Fruit fly (Drosophila melanogaster) S2 (cell line): ENCODE measurements around the gene CG32817.

Experiments used
- CG8478 ChIP-seq: fragments of >200 bp; optimal IDR thresholded peaks from 2 replicates; lab custom pipeline; 2018
- CTCF ChIP-seq, 2 experiments: fragments of >200 bp; optimal IDR thresholded peaks; 2 replicates each; lab custom pipeline; 2018

The CG32817 gene

dm6 chrX:478766-479165, at the start of gene CG32817:
CG32817 (plus strand) TSS chrX:479066.
- TF ChIP-seq CG8478 (lab: Kevin White, UChicago) (no peak), CTCF (optimal IDR thresholded peaks at IDR 0.05; lab: Kevin White, UChicago) (no peak)

- no peak for TF ChIP-seq CG8478 (lab: Kevin White, UChicago)
- no peak for TF ChIP-seq CTCF (optimal IDR thresholded peaks at IDR 0.05; lab: Kevin White, UChicago)
Measured at dm6 chrX:437404-437803, 41.5 kb upstream of the CG32817 start, which contains the start of gene Pgcl. Pgcl (minus strand) TSS chrX:437448.

- TF ChIP-seq CG8478 (lab: Kevin White, UChicago) (no peak), CTCF (optimal IDR thresholded peaks at IDR 0.05; lab: Kevin White, UChicago) (no peak)
Measured at dm6 chrX:441295-441694, 37.6 kb upstream of the CG32817 start.

- TF ChIP-seq CG8478 (lab: Kevin White, UChicago) (no peak), CTCF (optimal IDR thresholded peaks at IDR 0.05; lab: Kevin White, UChicago) (no peak)
Measured at dm6 chrX:443981-444550, 34.8 kb upstream of the CG32817 start.

- TF ChIP-seq CG8478 (lab: Kevin White, UChicago) = no peak
- TF ChIP-seq CTCF (optimal IDR thresholded peaks at IDR 0.05; lab: Kevin White, UChicago) = no peak
Measured at dm6 chrX:446002-446401, 32.9 kb upstream of the CG32817 start.

dm6 chrX:448270-448669, 30.6 kb upstream of the CG32817 start:
- TF ChIP-seq CTCF (optimal IDR thresholded peaks at IDR 0.05; lab: Kevin White, UChicago) = no peak
- TF ChIP-seq CG8478 (lab: Kevin White, UChicago) = no peak

dm6 chrX:448978-449377, 29.9 kb upstream of the CG32817 start:
- TF ChIP-seq CTCF (optimal IDR thresholded peaks at IDR 0.05; lab: Kevin White, UChicago) (no peak), CG8478 (lab: Kevin White, UChicago) (no peak)

dm6 chrX:452716-453115, 26.1 kb upstream of the CG32817 start:
- no peak for TF ChIP-seq CTCF (optimal IDR thresholded peaks at IDR 0.05; lab: Kevin White, UChicago)
- no peak for TF ChIP-seq CG8478 (lab: Kevin White, UChicago)

dm6 chrX:456959-457358, 21.9 kb upstream of the CG32817 start:
- no peak for TF ChIP-seq CG8478 (lab: Kevin White, UChicago)

- TF ChIP-seq CG8478 (lab: Kevin White, UChicago) (no peak), CTCF (optimal IDR thresholded peaks at IDR 0.05; lab: Kevin White, UChicago) (no peak)
Measured at dm6 chrX:457803-458202, 21.1 kb upstream of the CG32817 start.

- TF ChIP-seq CTCF (optimal IDR thresholded peaks at IDR 0.05; lab: Kevin White, UChicago) (no peak), CG8478 (lab: Kevin White, UChicago) (no peak)
Measured at dm6 chrX:460447-460846, 18.4 kb upstream of the CG32817 start, which contains the start of gene ase. ase (plus strand) TSS chrX:460747.

dm6 chrX:463934-464333, 14.9 kb upstream of the CG32817 start:
- TF ChIP-seq CG8478 (lab: Kevin White, UChicago) = no peak
- no peak for TF ChIP-seq CTCF (optimal IDR thresholded peaks at IDR 0.05; lab: Kevin White, UChicago)

- TF ChIP-seq CTCF (optimal IDR thresholded peaks at IDR 0.05; lab: Kevin White, UChicago) (no peak), CG8478 (lab: Kevin White, UChicago) (no peak)
Measured at dm6 chrX:469235-469634, 9.6 kb upstream of the CG32817 start, which contains the start of gene Cyp4g1. Cyp4g1 (minus strand) TSS chrX:469335.

dm6 chrX:470626-471025, 8.2 kb upstream of the CG32817 start, which contains the start of gene CG32816:
CG32816 (minus strand) TSS chrX:470726.
- no peak for TF ChIP-seq CTCF (optimal IDR thresholded peaks at IDR 0.05; lab: Kevin White, UChicago)
- no peak for TF ChIP-seq CG8478 (lab: Kevin White, UChicago)

- no peak for TF ChIP-seq CG8478 (lab: Kevin White, UChicago)
- TF ChIP-seq CTCF (optimal IDR thresholded peaks at IDR 0.05; lab: Kevin White, UChicago) = no peak
Measured at dm6 chrX:476230-477143, 2.4 kb upstream of the CG32817 start, which contains the start of the genes ebo and CG13373. ebo (minus strand) TSS chrX:476579. CG13373 (plus strand) TSS chrX:476984.
